Fruit fly (Drosophila melanogaster) whole organism, embryonic: Measurements from ENCODE around the gene CG6083.

ENCODE experiments used
- Abd-B ChIP-seq: fragments of 200-800 bp; sonication (Bioruptor generic); optimal IDR thresholded peaks from 2 replicates; lab custom pipeline; 2018; ENCODE audit warnings: missing biosample characterization, mild to moderate bottlenecking, missing genetic modification characterization, moderate library complexity
- Antp ChIP-seq: fragments of 200-800 bp; sonication (Bioruptor generic); optimal IDR thresholded peaks from 3 replicates; lab custom pipeline; 2016; ENCODE audit warnings: missing biosample characterization, missing genetic modification characterization
- Atf6 ChIP-seq: fragments of 200-800 bp; sonication (Bioruptor generic); IDR thresholded peaks from 2 replicates; pipeline ENCODE4 v1.3.6; 2022; ENCODE audit warnings: missing biosample characterization, missing genetic modification characterization
- B-H2 ChIP-seq: fragments of 200-800 bp; sonication (Bioruptor generic); optimal IDR thresholded peaks from 2 replicates; lab custom pipeline; 2018; ENCODE audit warnings: missing biosample characterization, mild to moderate bottlenecking, missing genetic modification characterization
- C15 ChIP-seq: fragments of 200-800 bp; sonication (Bioruptor generic); IDR thresholded peaks from 3 replicates; pipeline ENCODE4 v1.3.6; 2022; ENCODE audit warnings: missing biosample characterization, missing genetic modification characterization
- CG12155 ChIP-seq: fragments of 200-800 bp; sonication (Bioruptor generic); optimal IDR thresholded peaks from 3 replicates; lab custom pipeline; 2016; ENCODE audit warnings: missing biosample characterization, missing genetic modification characterization
- CG13123 ChIP-seq: fragments of 200-800 bp; sonication (Bioruptor generic); optimal IDR thresholded peaks from 2 replicates; lab custom pipeline; 2016; ENCODE audit warnings: missing biosample characterization, missing genetic modification characterization
- CG13287 ChIP-seq: fragments of 200-800 bp; sonication (Bioruptor generic); IDR thresholded peaks from 2 replicates; pipeline ENCODE4 v1.3.6; 2022; ENCODE audit warnings: missing biosample characterization, missing genetic modification characterization; ENCODE audit not compliant: partially characterized antibody
- CG13424 ChIP-seq: fragments of 200-800 bp; sonication (Bioruptor generic); optimal IDR thresholded peaks from 2 replicates; lab custom pipeline; 2019; ENCODE audit warnings: missing biosample characterization, mild to moderate bottlenecking, missing genetic modification characterization, moderate library complexity
- CG1603 ChIP-seq: fragments of 200-800 bp; sonication (Bioruptor generic); optimal IDR thresholded peaks from 2 replicates; lab custom pipeline; 2019; ENCODE audit warnings: missing biosample characterization, mild to moderate bottlenecking, missing genetic modification characterization, moderate library complexity
- CG17612 ChIP-seq: fragments of 200-800 bp; sonication (Bioruptor generic); IDR thresholded peaks from 2 replicates; pipeline ENCODE4 v1.3.6; 2022; ENCODE audit warnings: missing biosample characterization, missing genetic modification characterization
- CG1792 ChIP-seq: fragments of 200-800 bp; sonication (Bioruptor generic); optimal IDR thresholded peaks from 2 replicates; lab custom pipeline; 2016; ENCODE audit warnings: missing biosample characterization, missing genetic modification characterization
- CG18262 ChIP-seq: fragments of 200-800 bp; optimal IDR thresholded peaks from 3 replicates; lab custom pipeline; 2019; ENCODE audit warnings: missing biosample characterization, mild to moderate bottlenecking, missing genetic modification characterization, moderate library complexity
- CG2712 ChIP-seq: fragments of 200-800 bp; optimal IDR thresholded peaks from 3 replicates; lab custom pipeline; 2019; ENCODE audit warnings: missing biosample characterization, mild to moderate bottlenecking, missing genetic modification characterization, moderate library complexity
- CG30403 ChIP-seq: fragments of 200-800 bp; sonication (Bioruptor generic); optimal IDR thresholded peaks from 3 replicates; lab custom pipeline; 2016; ENCODE audit warnings: missing biosample characterization, missing genetic modification characterization
- CG32772 ChIP-seq: fragments of 200-800 bp; sonication (Bioruptor generic); IDR thresholded peaks from 2 replicates; pipeline ENCODE4 v1.3.6; 2022; ENCODE audit warnings: missing biosample characterization, missing genetic modification characterization
- CG3995 ChIP-seq: fragments of 200-800 bp; sonication (Bioruptor generic); optimal IDR thresholded peaks from 3 replicates; lab custom pipeline; 2016; ENCODE audit warnings: missing biosample characterization, missing genetic modification characterization
- CG5180 ChIP-seq: fragments of 200-800 bp; sonication (Bioruptor generic); optimal IDR thresholded peaks from 3 replicates; lab custom pipeline; 2017; ENCODE audit warnings: missing biosample characterization, missing genetic modification characterization, mild to moderate bottlenecking, moderate library complexity, missing genetic modification reagents
- CG6254 ChIP-seq: fragments of 200-800 bp; sonication (Bioruptor generic); optimal IDR thresholded peaks from 3 replicates; lab custom pipeline; 2017; ENCODE audit warnings: mild to moderate bottlenecking, missing biosample characterization, missing genetic modification reagents, missing genetic modification characterization
- CG7372 ChIP-seq: fragments of 200-800 bp; sonication (Bioruptor generic); IDR thresholded peaks from 2 replicates; pipeline ENCODE4 v1.3.6; 2022; ENCODE audit warnings: missing biosample characterization, missing genetic modification characterization
- CG7556 ChIP-seq: fragments of 200-800 bp; sonication (Bioruptor generic); optimal IDR thresholded peaks from 2 replicates; lab custom pipeline; 2017; ENCODE audit warnings: missing biosample characterization, mild to moderate bottlenecking, missing genetic modification characterization
- CG9727 ChIP-seq: fragments of 200-800 bp; sonication (Bioruptor generic); optimal IDR thresholded peaks from 3 replicates; lab custom pipeline; 2017; ENCODE audit warnings: missing biosample characterization, mild to moderate bottlenecking, missing genetic modification characterization
- CG9932 ChIP-seq: fragments of 200-800 bp; sonication (Bioruptor generic); IDR thresholded peaks from 2 replicates; pipeline ENCODE4 v1.3.6; 2022; ENCODE audit warnings: missing biosample characterization, missing genetic modification characterization
- D19A ChIP-seq: fragments of 200-800 bp; optimal IDR thresholded peaks from 3 replicates; lab custom pipeline; 2019; ENCODE audit warnings: missing biosample characterization, mild to moderate bottlenecking, missing genetic modification characterization, moderate library complexity
- Dbx ChIP-seq: fragments of 200-800 bp; sonication (Bioruptor generic); IDR thresholded peaks from 3 replicates; pipeline ENCODE4 v1.3.6; 2022; ENCODE audit warnings: missing biosample characterization, missing genetic modification characterization
- Doc2 ChIP-seq: fragments of 200-800 bp; sonication (Bioruptor generic); IDR thresholded peaks from 2 replicates; pipeline ENCODE4 v1.3.6; 2022; ENCODE audit warnings: missing biosample characterization, missing genetic modification characterization
- Elba2 ChIP-seq: fragments of 200-800 bp; sonication (Bioruptor generic); optimal IDR thresholded peaks from 3 replicates; lab custom pipeline; 2016; ENCODE audit warnings: missing biosample characterization, missing genetic modification characterization
- Ets97D ChIP-seq: fragments of 200-800 bp; sonication (Bioruptor generic); optimal IDR thresholded peaks from 3 replicates; lab custom pipeline; 2016; ENCODE audit warnings: missing biosample characterization, missing genetic modification characterization
- Fer2 ChIP-seq: fragments of 200-800 bp; sonication (Bioruptor generic); optimal IDR thresholded peaks from 2 replicates; lab custom pipeline; 2018; ENCODE audit warnings: missing biosample characterization, mild to moderate bottlenecking, missing genetic modification characterization, moderate library complexity
- HHEX ChIP-seq: fragments of 200-800 bp; sonication (Bioruptor generic); optimal IDR thresholded peaks from 3 replicates; lab custom pipeline; 2017; ENCODE audit warnings: missing biosample characterization, mild to moderate bottlenecking, missing genetic modification characterization, missing genetic modification reagents
- Hr78 ChIP-seq, 2 experiments: fragments of 200-800 bp in 1 of 2; fragments of >200 bp in 1 of 2; sonication (Bioruptor generic) in 1 of 2; optimal IDR thresholded peaks; 2 replicates each; lab custom pipeline; 2017 to 2019; ENCODE audit warnings: missing biosample characterization in 2 of 2, missing genetic modification characterization in 2 of 2, mild to moderate bottlenecking in 1 of 2, moderate library complexity in 1 of 2
- Meics ChIP-seq: fragments of 200-800 bp; sonication (Bioruptor generic); optimal IDR thresholded peaks from 2 replicates; lab custom pipeline; 2017; ENCODE audit warnings: missing biosample characterization, mild to moderate bottlenecking, missing genetic modification characterization
- Neu2 ChIP-seq: fragments of 200-800 bp; sonication (Bioruptor generic); optimal IDR thresholded peaks from 3 replicates; lab custom pipeline; 2016; ENCODE audit warnings: missing biosample characterization, missing genetic modification characterization, borderline replicate concordance
- Oaz ChIP-seq: fragments of 200-800 bp; sonication (Bioruptor generic); IDR thresholded peaks from 2 replicates; pipeline ENCODE4 v1.3.6; 2022; ENCODE audit warnings: missing biosample characterization, missing genetic modification characterization
- Oli ChIP-seq: fragments of 200-800 bp; sonication (Bioruptor generic); optimal IDR thresholded peaks from 2 replicates; lab custom pipeline; 2018; ENCODE audit warnings: missing biosample characterization, mild to moderate bottlenecking, missing genetic modification characterization, moderate library complexity
- Poxn ChIP-seq: fragments of 200-800 bp; sonication (Bioruptor generic); IDR thresholded peaks from 2 replicates; pipeline ENCODE4 v1.3.6; 2022; ENCODE audit warnings: missing biosample characterization, missing genetic modification characterization
- Sox102F ChIP-seq: fragments of 200-800 bp; sonication (Bioruptor generic); optimal IDR thresholded peaks from 2 replicates; lab custom pipeline; 2018; ENCODE audit warnings: missing biosample characterization, mild to moderate bottlenecking, missing genetic modification characterization, moderate library complexity
- Spps ChIP-seq: fragments of 200-800 bp; sonication (Bioruptor generic); optimal IDR thresholded peaks from 2 replicates; lab custom pipeline; 2018; ENCODE audit warnings: missing biosample characterization, mild to moderate bottlenecking, missing genetic modification characterization
- TFAM ChIP-seq: fragments of 200-800 bp; sonication (Bioruptor generic); optimal IDR thresholded peaks from 2 replicates; lab custom pipeline; 2017; ENCODE audit warnings: missing biosample characterization, missing genetic modification characterization, inconsistent platforms
- bowl ChIP-seq: fragments of 200-800 bp; sonication (Bioruptor generic); IDR thresholded peaks from 2 replicates; pipeline ENCODE4 v1.3.6; 2022; ENCODE audit warnings: missing biosample characterization, missing genetic modification characterization
- dmrt11E ChIP-seq: fragments of 200-800 bp; sonication (Bioruptor generic); optimal IDR thresholded peaks from 3 replicates; lab custom pipeline; 2018; ENCODE audit warnings: missing biosample characterization, mild to moderate bottlenecking, missing genetic modification characterization, moderate library complexity
- grau ChIP-seq: fragments of 200-800 bp; optimal IDR thresholded peaks from 3 replicates; lab custom pipeline; 2019; ENCODE audit warnings: missing biosample characterization, mild to moderate bottlenecking, missing genetic modification characterization, moderate library complexity
- nmo ChIP-seq: fragments of 200-800 bp; sonication (Bioruptor generic); optimal IDR thresholded peaks from 2 replicates; lab custom pipeline; 2018; ENCODE audit warnings: missing biosample characterization, mild to moderate bottlenecking, missing genetic modification characterization, moderate library complexity
- salm ChIP-seq: fragments of 200-800 bp; sonication (Bioruptor generic); optimal IDR thresholded peaks from 2 replicates; lab custom pipeline; 2018; ENCODE audit warnings: missing biosample characterization, mild to moderate bottlenecking, missing genetic modification characterization
- sens ChIP-seq: fragments of 200-800 bp; sonication (Bioruptor generic); peaks from one replicate; lab custom pipeline; 2016; ENCODE audit warnings: missing biosample characterization, missing genetic modification characterization
- stwl ChIP-seq: fragments of 200-800 bp; sonication (Bioruptor generic); optimal IDR thresholded peaks from 3 replicates; lab custom pipeline; 2018; ENCODE audit warnings: missing biosample characterization, mild to moderate bottlenecking, missing genetic modification characterization, moderate library complexity
- tll ChIP-seq, 2 experiments: fragments of 200-800 bp in 1 of 2; fragments of >200 bp in 1 of 2; sonication (Bioruptor generic) in 1 of 2; optimal IDR thresholded peaks; 2 replicates each; lab custom pipeline; 2017 to 2019; ENCODE audit warnings: missing biosample characterization in 2 of 2, missing genetic modification characterization in 2 of 2, mild to moderate bottlenecking in 1 of 2, moderate library complexity in 1 of 2
- unc-4 ChIP-seq: fragments of 200-800 bp; sonication (Bioruptor generic); IDR thresholded peaks from 2 replicates; pipeline ENCODE4 v1.3.6; 2022; ENCODE audit warnings: missing biosample characterization, missing genetic modification characterization; ENCODE audit not compliant: partially characterized antibody
- z ChIP-seq: fragments of 200-800 bp; sonication (Bioruptor generic); IDR thresholded peaks from 3 replicates; pipeline ENCODE4 v1.3.6; 2022; ENCODE audit warnings: missing biosample characterization, missing genetic modification characterization

Gene CG6083

DNA sequence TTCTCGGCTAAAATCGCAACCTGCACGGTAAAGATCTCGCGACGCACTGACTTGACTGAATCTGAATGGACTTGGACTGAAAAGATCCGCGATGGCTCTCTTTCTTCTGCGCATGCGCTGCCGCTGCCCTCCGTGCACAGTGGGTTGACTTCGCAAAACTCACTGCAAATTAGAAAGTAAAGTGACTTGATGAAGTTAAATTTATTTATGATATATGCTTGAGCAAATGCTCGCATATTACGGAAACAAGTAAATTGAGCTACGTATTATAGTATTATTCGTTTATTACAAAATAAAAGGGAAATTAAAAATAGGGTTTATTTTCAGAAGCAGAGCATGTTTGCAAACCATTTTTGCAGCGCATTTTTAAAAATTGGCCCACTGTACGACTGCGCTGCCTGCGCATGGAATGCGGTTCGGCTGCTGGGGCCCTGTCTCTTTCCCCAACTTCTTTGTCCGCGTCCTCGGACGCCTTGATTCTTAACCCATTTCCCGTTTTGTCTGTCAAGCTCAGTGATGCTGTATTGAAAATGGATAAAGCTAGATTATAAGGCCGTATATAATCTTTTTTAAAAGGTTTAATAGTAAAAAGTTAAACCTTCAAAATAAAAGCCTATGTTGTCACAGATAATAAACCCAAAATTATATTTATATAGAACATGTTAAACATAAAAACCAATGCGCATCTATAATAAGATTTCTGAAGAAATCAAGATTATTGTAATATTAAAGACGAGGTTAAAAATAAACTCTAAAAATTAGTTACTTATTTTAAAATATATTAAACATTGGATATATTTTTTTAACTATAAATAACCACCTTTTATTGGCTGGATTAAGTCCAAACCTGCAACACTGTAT lies 38.0 kb downstream of the CG6083 start, which contains the start of gene rt (continued):
- TF ChIP-seq CG3995 (GFP tag; lab: Kevin White, UChicago) (no peak), Meics (peak; percentile 29), CG2712 (tag; lab: Kevin White, UChicago) (peak; percentile 84), Oaz (GFP tag; lab: Robert Waterston, UW) (no peak), CG12155 (GFP tag; lab: Kevin White, UChicago) (peak; percentile 9), stwl (tag; lab: Kevin White, UChicago) (peak; percentile 31), TFAM (GFP tag; lab: Kevin White, UChicago) (no peak), Spps (tag; lab: Kevin White, UChicago) (peak; percentile 44), Doc2 (GFP tag; lab: Robert Waterston, UW) (no peak), CG13424 (tag; lab: Kevin White, UChicago) (peak; percentile 70), CG5180 (GFP tag; lab: Kevin White, UChicago) (no peak), unc-4 (no peak), C15 (GFP tag; lab: Robert Waterston, UW) (no peak), CG7556 (GFP tag; lab: Kevin White, UChicago) (peak; percentile 58), Abd-B (no peak), CG13287 (GFP tag; lab: Robert Waterston, UW) (no peak), Atf6 (GFP tag; lab: Robert Waterston, UW) (no peak), Hr78 (GFP tag; optimal IDR thresholded peaks at IDR 0.05; lab: Kevin White, UChicago) (no peak), dmrt11E (tag; lab: Kevin White, UChicago) (peak; percentile 83), CG9727 (GFP tag; lab: Kevin White, UChicago) (peak; percentile 64), Elba2 (GFP tag; lab: Kevin White, UChicago) (no peak), CG7372 (GFP tag; lab: Robert Waterston, UW) (no peak), CG13123 (GFP tag; lab: Kevin White, UChicago) (no peak), Antp (GFP tag; lab: Kevin White, UChicago) (no peak), CG17612 (GFP tag; lab: Robert Waterston, UW) (no peak), CG32772 (0 out of 2 replicates have a peak, but pooled peaks have one; percentile 27), Neu2 (GFP tag; lab: Kevin White, UChicago) (no peak), CG1603 (peak; percentile 58), z (no peak), Oli (peak; percentile 66), salm (peak; percentile 29), bowl (GFP tag; lab: Robert Waterston, UW) (no peak), CG1792 (GFP tag; lab: Kevin White, UChicago) (no peak), HHEX (peak; percentile 37), CG6254 (GFP tag; lab: Kevin White, UChicago) (peak; percentile 22), grau (peak; percentile 62), Ets97D (GFP tag; lab: Kevin White, UChicago) (no peak), B-H2 (GFP tag; lab: Kevin White, UChicago) (no peak), nmo (GFP tag; lab: Kevin White, UChicago) (peak; percentile 69), Sox102F (GFP tag; lab: Kevin White, UChicago) (peak; percentile 41), Poxn (GFP tag; lab: Robert Waterston, UW) (no peak), CG18262 (tag; lab: Kevin White, UChicago) (peak; percentile 80), Fer2 (tag; lab: Kevin White, UChicago) (no peak), D19A (peak; percentile 58), CG30403 (GFP tag; lab: Kevin White, UChicago) (peak; percentile 58), tll (GFP tag; optimal IDR thresholded peaks at IDR 0.05; lab: Kevin White, UChicago) (no peak), Dbx (GFP tag; lab: Robert Waterston, UW) (no peak), CG9932 (no peak), sens (GFP tag; lab: Kevin White, UChicago) (peak; percentile 95)
